Fruit fly (Drosophila melanogaster) whole organism: ENCODE results near the gene CG10064.
A peak's percentile ranks its signal among the peaks of the same experiment; 100 is the strongest.

Experiments
- CG8478 ChIP-seq: fragments of >200 bp; optimal IDR thresholded peaks from 2 replicates; lab custom pipeline; 2018; ENCODE audit warnings: inconsistent platforms
- Dll ChIP-seq: fragments of >200 bp; optimal IDR thresholded peaks from 2 replicates; lab custom pipeline; 2017
- EcR ChIP-seq, 2 experiments: fragments of >200 bp; optimal IDR thresholded peaks; 2 replicates each; lab custom pipeline; 2017; ENCODE audit warnings: missing biosample characterization in 2 of 2, missing genetic modification characterization in 2 of 2, missing genetic modification reagents in 2 of 2
- pan ChIP-seq: fragments of >200 bp; optimal IDR thresholded peaks from 2 replicates; lab custom pipeline; 2017
- psq ChIP-seq: fragments of >200 bp; optimal IDR thresholded peaks from 2 replicates; lab custom pipeline; 2017
- usp ChIP-seq: fragments of >200 bp; optimal IDR thresholded peaks from 2 replicates; lab custom pipeline; 2017; ENCODE audit warnings: missing biosample characterization, missing genetic modification characterization, mixed read lengths

The CG10064 gene

dm6 chr3L:6978757-6979386, 11.2 kb upstream of the CG10064 start:
- no peak for TF ChIP-seq Dll (lab: Kevin White, UChicago)
- no peak for TF ChIP-seq usp (GFP tag; lab: Kevin White, UChicago)
- no peak for TF ChIP-seq CG8478 (lab: Kevin White, UChicago)
- TF ChIP-seq EcR (GFP tag; optimal IDR thresholded peaks at IDR 0.05; lab: Kevin White, UChicago) = no peak
- no peak for TF ChIP-seq pan (lab: Kevin White, UChicago)
- no peak for TF ChIP-seq psq (lab: Kevin White, UChicago)

dm6 chr3L:6978030-6978683, 10.5 kb upstream of the CG10064 start:
- TF ChIP-seq pan (lab: Kevin White, UChicago) = no peak
- TF ChIP-seq EcR (GFP tag; optimal IDR thresholded peaks at IDR 0.05; lab: Kevin White, UChicago) = no peak
- TF ChIP-seq Dll (lab: Kevin White, UChicago) = no peak
- TF ChIP-seq CG8478 (lab: Kevin White, UChicago) = no peak
- TF ChIP-seq psq (lab: Kevin White, UChicago) = no peak

DNA sequence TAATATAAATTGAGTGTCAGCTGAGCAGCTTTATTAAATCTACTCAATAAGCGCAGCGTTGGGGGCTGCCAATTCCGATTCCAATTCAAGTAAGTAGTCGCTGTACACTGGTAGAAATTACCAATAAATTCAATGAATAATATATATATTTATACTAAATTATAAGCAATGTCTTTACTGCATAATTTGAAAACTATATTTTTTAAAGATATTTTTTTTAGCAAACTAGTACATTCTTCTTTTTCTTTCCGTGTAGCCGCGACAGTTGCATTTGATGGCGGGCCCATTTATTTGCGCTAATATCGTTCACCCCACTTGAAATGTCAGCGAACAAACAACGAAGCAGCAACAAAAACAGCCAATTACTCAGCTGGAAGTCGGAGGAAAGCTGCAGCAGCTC, 9.7 kb upstream of the CG10064 start:
- TF ChIP-seq psq (lab: Kevin White, UChicago) = no peak
- TF ChIP-seq pan (lab: Kevin White, UChicago) = no peak

DNA sequence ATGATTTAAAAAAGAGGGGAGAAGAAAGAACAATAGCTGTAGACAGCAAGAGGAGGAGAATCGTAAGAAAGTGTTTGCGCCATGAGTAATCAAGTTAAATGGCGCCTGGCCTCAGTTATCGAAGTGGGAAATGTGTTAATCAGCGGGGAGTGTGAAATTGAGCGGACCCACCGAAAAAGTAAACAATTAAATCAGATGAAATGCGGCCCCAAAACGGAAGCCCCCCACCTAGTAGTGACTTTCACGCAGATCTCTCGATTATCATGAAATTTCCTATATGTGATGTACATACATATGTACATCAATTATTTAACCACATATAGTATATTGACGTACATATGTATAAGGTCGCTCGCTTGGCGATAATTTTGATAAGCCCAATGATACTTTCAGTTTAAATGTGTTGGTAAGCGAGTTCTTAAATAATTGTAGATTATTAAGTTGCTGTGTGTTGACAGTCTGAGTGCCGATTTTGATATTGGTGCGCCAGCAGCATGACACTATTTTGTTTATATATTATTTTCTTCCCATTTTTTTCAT, 9.0 kb upstream of the CG10064 start:
- TF ChIP-seq EcR (GFP tag; optimal IDR thresholded peaks at IDR 0.05; lab: Kevin White, UChicago) (no peak), CG8478 (lab: Kevin White, UChicago) (no peak), Dll (lab: Kevin White, UChicago) (no peak), usp (GFP tag; lab: Kevin White, UChicago) (no peak), pan (lab: Kevin White, UChicago) (no peak), psq (lab: Kevin White, UChicago) (no peak)

DNA sequence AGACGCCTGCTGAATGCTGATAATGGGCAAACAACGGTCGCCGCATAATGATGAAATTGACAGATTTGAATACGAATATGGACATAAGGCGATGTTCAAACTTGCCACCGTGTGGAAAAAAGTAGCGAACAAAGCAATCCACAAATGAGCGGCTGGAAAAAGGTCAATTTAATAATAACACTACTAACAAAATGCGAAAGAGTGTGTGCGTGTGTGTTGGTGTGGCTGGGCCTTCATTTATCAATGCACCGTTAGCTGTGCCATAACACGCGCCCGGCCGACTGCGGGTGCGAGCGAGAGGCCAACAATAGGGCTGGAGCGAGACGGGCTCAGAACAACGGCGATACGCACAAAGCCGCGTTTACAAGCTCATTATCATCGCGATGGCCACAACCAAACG, 8.2 kb upstream of the CG10064 start:
- TF ChIP-seq EcR (GFP tag; optimal IDR thresholded peaks at IDR 0.05; lab: Kevin White, UChicago) (no peak), usp (GFP tag; lab: Kevin White, UChicago) (no peak), Dll (lab: Kevin White, UChicago) (no peak), CG8478 (lab: Kevin White, UChicago) (no peak), psq (lab: Kevin White, UChicago) (no peak), pan (lab: Kevin White, UChicago) (no peak)

DNA sequence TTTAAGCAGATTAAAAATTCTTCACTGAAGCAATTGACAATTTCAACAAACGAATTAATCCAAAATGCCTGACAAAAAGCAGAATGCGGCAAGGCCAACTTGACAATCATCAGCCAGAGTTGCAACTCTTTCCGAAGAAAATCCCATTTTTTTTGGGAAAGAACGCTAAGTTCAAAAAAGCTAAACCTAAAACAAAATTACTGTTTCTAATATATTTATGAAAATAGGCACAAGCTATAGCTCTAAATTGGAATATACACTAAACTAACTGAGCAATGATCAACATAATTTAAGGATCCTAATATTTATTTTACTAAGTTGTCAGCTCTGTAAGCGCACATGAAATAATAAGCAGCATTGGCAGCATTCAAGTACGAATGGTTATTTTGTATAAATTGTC, 4.7 kb upstream of the CG10064 start, which contains the start of gene CG10063:
TSS of gene CG10063 (minus strand) at position 101 of the 400 bp plus-strand sequence.
- no peak for TF ChIP-seq psq (lab: Kevin White, UChicago)
- TF ChIP-seq EcR (GFP tag; optimal IDR thresholded peaks at IDR 0.05; lab: Kevin White, UChicago) = no peak
- no peak for TF ChIP-seq Dll (lab: Kevin White, UChicago)
- no peak for TF ChIP-seq pan (lab: Kevin White, UChicago)
- TF ChIP-seq CG8478 (lab: Kevin White, UChicago) = no peak
- TF ChIP-seq usp (GFP tag; lab: Kevin White, UChicago) = no peak

DNA sequence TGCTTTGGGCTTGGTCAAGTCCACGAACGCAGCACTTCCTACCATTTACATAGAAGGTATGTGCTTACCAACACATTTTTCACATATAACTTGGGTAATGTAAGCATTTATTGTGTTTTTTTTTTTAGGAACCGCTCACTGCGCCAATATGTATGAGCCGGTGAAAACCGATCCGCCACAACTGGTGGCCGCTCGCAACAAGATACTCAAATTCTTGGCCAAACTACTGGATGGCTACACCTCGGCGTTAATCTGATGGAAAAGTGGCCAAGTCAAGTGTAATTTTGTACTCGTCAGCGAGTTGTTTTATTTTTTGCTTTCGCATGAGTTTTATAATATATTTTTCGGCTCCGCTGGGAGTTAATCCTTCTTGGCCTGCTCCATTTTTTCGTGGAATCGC, 3.6 kb upstream of the CG10064 start:
- TF ChIP-seq usp (GFP tag; lab: Kevin White, UChicago) (no peak), CG8478 (lab: Kevin White, UChicago) (no peak), EcR (GFP tag; optimal IDR thresholded peaks at IDR 0.05; lab: Kevin White, UChicago) (no peak), pan (lab: Kevin White, UChicago) (no peak), Dll (lab: Kevin White, UChicago) (no peak), psq (lab: Kevin White, UChicago) (no peak)

DNA sequence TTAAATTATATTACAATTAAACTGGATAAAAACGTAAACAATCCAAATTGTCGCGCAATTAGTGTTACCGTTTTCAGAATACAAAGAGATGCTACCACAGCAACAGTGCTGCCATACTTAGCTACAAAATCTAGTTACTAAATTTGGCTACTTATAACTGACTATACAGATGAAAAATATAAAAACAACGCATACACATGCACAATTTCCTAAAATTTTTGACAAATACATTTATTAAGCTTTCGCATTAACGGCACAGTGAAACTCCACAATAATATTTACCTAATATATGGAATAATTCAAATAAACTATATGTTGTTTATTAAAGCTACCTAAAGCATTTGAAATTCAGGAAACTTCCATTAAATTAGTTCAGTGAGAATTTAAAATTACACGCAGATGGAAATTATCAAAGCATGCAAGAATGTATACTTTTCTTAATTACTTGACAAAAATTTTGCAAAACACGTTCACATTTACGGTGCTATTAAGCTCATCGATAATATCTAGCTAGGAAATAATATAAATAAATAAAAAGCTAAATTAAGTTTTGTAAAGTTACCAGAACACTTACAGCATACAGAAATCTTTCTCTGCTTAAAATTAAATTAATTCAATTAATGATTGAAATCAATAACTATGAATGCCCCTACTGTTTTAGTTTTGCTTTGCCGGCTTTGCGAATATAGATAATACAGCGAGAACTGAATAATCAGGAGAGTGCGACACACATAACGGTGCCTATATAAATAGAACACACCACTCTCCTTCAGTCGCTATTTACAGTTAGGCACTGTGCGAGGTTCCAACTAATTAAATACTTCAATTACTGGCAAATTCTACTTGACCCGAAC, 1.5 kb upstream of the CG10064 start, which contains the start of the genes Mis12 and CG9953:
TSS of gene Mis12 (minus strand) at position 88 of the 854 bp plus-strand sequence.
TSS of gene CG9953 (plus strand) at position 698 of the 854 bp plus-strand sequence.
- no peak for TF ChIP-seq CG8478 (lab: Kevin White, UChicago)
- no peak for TF ChIP-seq Dll (lab: Kevin White, UChicago)
- TF ChIP-seq pan (lab: Kevin White, UChicago) = no peak
- TF ChIP-seq EcR (GFP tag; optimal IDR thresholded peaks at IDR 0.05; lab: Kevin White, UChicago) = no peak
- no peak for TF ChIP-seq psq (lab: Kevin White, UChicago)
- no peak for TF ChIP-seq usp (GFP tag; lab: Kevin White, UChicago)

- TF ChIP-seq psq (lab: Kevin White, UChicago) = peak; percentile 18
- no peak for TF ChIP-seq CG8478 (lab: Kevin White, UChicago)
Measured at dm6 chr3L:6964488-6965152, 3.1 kb downstream of the CG10064 start, which contains the start of gene sgl. Gene sgl (minus strand): TSS chr3L:6964758.

dm6 chr3L:6963792-6964487, 3.8 kb downstream of the CG10064 start:
- no peak for TF ChIP-seq EcR (GFP tag; optimal IDR thresholded peaks at IDR 0.05; lab: Kevin White, UChicago)
- TF ChIP-seq psq (lab: Kevin White, UChicago) = peak; percentile 1
